Fruit fly (Drosophila melanogaster): ENCODE measurements around the gene CG31140.

The CG31140 gene

dm6 chr3R:24012038-24012693 lies 49.2 kb downstream of the CG31140 start:
- TF ChIP-seq Dfd (GFP tag; optimal IDR thresholded peaks at IDR 0.05) (no peak), GATAd (GFP tag; optimal IDR thresholded peaks at IDR 0.05) (no peak), pan (optimal IDR thresholded peaks at IDR 0.05) (no peak), sage (GFP tag; optimal IDR thresholded peaks at IDR 0.05) (no peak), dl (GFP tag; optimal IDR thresholded peaks at IDR 0.05; ENCODE audit: insufficient read depth in 1 of 2, partially characterized antibody in 2 of 2) (no peak)

dm6 chr3R:24014600-24014999 lies 51.6 kb downstream of the CG31140 start:
- TF ChIP-seq pan (optimal IDR thresholded peaks at IDR 0.05) (no peak), tai (GFP tag; optimal IDR thresholded peaks at IDR 0.05) (no peak), Vsx2 (GFP tag; optimal IDR thresholded peaks at IDR 0.05; ENCODE audit: partially characterized antibody) (no peak), dl (GFP tag; optimal IDR thresholded peaks at IDR 0.05; ENCODE audit: insufficient read depth in 1 of 2, partially characterized antibody in 2 of 2) (no peak), Mio (GFP tag; optimal IDR thresholded peaks at IDR 0.05) (no peak), dmrt93B (GFP tag; optimal IDR thresholded peaks at IDR 0.05) (no peak), brk (GFP tag; optimal IDR thresholded peaks at IDR 0.05) (no peak), Dif (GFP tag; optimal IDR thresholded peaks at IDR 0.05; ENCODE audit: partially characterized antibody) (no peak), foxo (GFP tag; optimal IDR thresholded peaks at IDR 0.05) (no peak), lola (GFP tag; optimal IDR thresholded peaks at IDR 0.05) (no peak), Hr83 (GFP tag; optimal IDR thresholded peaks at IDR 0.05; ENCODE audit: poor library complexity, severe bottlenecking) (no peak), fru (GFP tag; optimal IDR thresholded peaks at IDR 0.05) (no peak), sage (GFP tag; optimal IDR thresholded peaks at IDR 0.05) (no peak), ey (GFP tag; optimal IDR thresholded peaks at IDR 0.05) (no peak), br (GFP tag; optimal IDR thresholded peaks at IDR 0.05) (no peak), sv (GFP tag; optimal IDR thresholded peaks at IDR 0.05) (no peak), N (GFP tag; optimal IDR thresholded peaks at IDR 0.05) (no peak)

- TF ChIP-seq Jra (GFP tag; optimal IDR thresholded peaks at IDR 0.05) (no peak), Sp1 (GFP tag; optimal IDR thresholded peaks at IDR 0.05) (no peak), ey (GFP tag; optimal IDR thresholded peaks at IDR 0.05) (no peak), N (GFP tag; optimal IDR thresholded peaks at IDR 0.05) (no peak), Vsx2 (GFP tag; optimal IDR thresholded peaks at IDR 0.05; ENCODE audit: partially characterized antibody) (no peak), rgr (GFP tag; optimal IDR thresholded peaks at IDR 0.05) (peak; percentile 7), usp (GFP tag; optimal IDR thresholded peaks at IDR 0.05) (no peak), pan (optimal IDR thresholded peaks at IDR 0.05) (no peak), Rel (GFP tag; optimal IDR thresholded peaks at IDR 0.05) (no peak), Rel (tag; optimal IDR thresholded peaks at IDR 0.05) (peak; percentile 94), HLH106 (tag; optimal IDR thresholded peaks at IDR 0.05) (no peak), Dfd (GFP tag; optimal IDR thresholded peaks at IDR 0.05) (no peak), brk (GFP tag; optimal IDR thresholded peaks at IDR 0.05) (no peak)
These were observed 52.5 kb downstream of the CG31140 start for dm6 chr3R:24015449-24015848.

dm6 chr3R:24015939-24016913 lies 53.2 kb downstream of the CG31140 start:
- no peak for TF ChIP-seq woc (GFP tag; optimal IDR thresholded peaks at IDR 0.05)
- TF ChIP-seq ey (GFP tag; optimal IDR thresholded peaks at IDR 0.05), result peak; percentile 8
- peak; percentile 21 for TF ChIP-seq OdsH (GFP tag; optimal IDR thresholded peaks at IDR 0.05)
- peak; percentile 40 for TF ChIP-seq h (GFP tag; optimal IDR thresholded peaks at IDR 0.05)

dm6 chr3R:24017648-24018047 lies 54.7 kb downstream of the CG31140 start:
- TF ChIP-seq brk (GFP tag; optimal IDR thresholded peaks at IDR 0.05) (no peak), Sp1 (GFP tag; optimal IDR thresholded peaks at IDR 0.05) (no peak), pan (optimal IDR thresholded peaks at IDR 0.05) (no peak), lola (GFP tag; optimal IDR thresholded peaks at IDR 0.05) (no peak), fru (GFP tag; optimal IDR thresholded peaks at IDR 0.05) (no peak), Vsx2 (GFP tag; optimal IDR thresholded peaks at IDR 0.05; ENCODE audit: partially characterized antibody) (no peak), Hr78 (GFP tag; optimal IDR thresholded peaks at IDR 0.05) (no peak), N (GFP tag; optimal IDR thresholded peaks at IDR 0.05) (no peak), Hr83 (GFP tag; optimal IDR thresholded peaks at IDR 0.05; ENCODE audit: poor library complexity, severe bottlenecking) (no peak), Jra (GFP tag; optimal IDR thresholded peaks at IDR 0.05) (no peak), tai (GFP tag; optimal IDR thresholded peaks at IDR 0.05) (no peak), h (GFP tag; optimal IDR thresholded peaks at IDR 0.05) (no peak), CG9705 (GFP tag; optimal IDR thresholded peaks at IDR 0.05) (no peak)
